Worm (Caenorhabditis elegans) whole organism, L4 larva: ENCODE measurements around the gene ZK822.1.
A peak's percentile ranks its signal among the peaks of the same experiment; 100 is the strongest.

Experiments
- F26F4.8 ChIP-seq: fragments of 200-800 bp; sonication (Bioruptor generic); conservative IDR thresholded peaks from 2 replicates; pipeline ENCODE4 v1.3.6; 2022; ENCODE audit warnings: missing genetic modification characterization, missing compliant biosample characterization
- F44E2.7 ChIP-seq: fragments of 200-800 bp; sonication (Bioruptor generic); IDR thresholded peaks from 2 replicates; pipeline ENCODE4 v2.1.2; 2022; ENCODE audit warnings: missing genetic modification characterization, missing compliant biosample characterization
- F49E8.2 ChIP-seq: sonication (generic microtip); optimal IDR thresholded peaks from 2 replicates; lab custom pipeline; 2016; ENCODE audit warnings: missing compliant biosample characterization, mild to moderate bottlenecking, missing genetic modification characterization, borderline replicate concordance
- Y5F2A.4 ChIP-seq: fragments of 200-800 bp; sonication (Bioruptor generic); optimal IDR thresholded peaks from 2 replicates; lab custom pipeline; 2018; ENCODE audit warnings: mild to moderate bottlenecking, missing genetic modification characterization, missing compliant biosample characterization
- Y75B8A.6 ChIP-seq: fragments of 200-800 bp; sonication (Bioruptor generic); IDR thresholded peaks from 2 replicates; pipeline ENCODE4 v1.3.6; 2022; ENCODE audit warnings: missing genetic modification reagents, missing genetic modification characterization, missing compliant biosample characterization
- aha-1 ChIP-seq: fragments of 150-350 bp; peaks from one replicate; lab custom pipeline; 2014; ENCODE audit warnings: missing biosample characterization, missing genetic modification characterization
- aly-2 ChIP-seq: sonication (generic microtip); optimal IDR thresholded peaks from 2 replicates; lab custom pipeline; 2018; ENCODE audit warnings: missing biosample characterization, missing genetic modification characterization
- arid-1 ChIP-seq: fragments of 200-800 bp; sonication (Bioruptor generic); conservative IDR thresholded peaks from 2 replicates; pipeline ENCODE4 v1.3.6; 2022; ENCODE audit warnings: missing genetic modification reagents, missing genetic modification characterization, missing compliant biosample characterization
- ceh-32 ChIP-seq: sonication (generic microtip); optimal IDR thresholded peaks from 2 replicates; lab custom pipeline; 2016; ENCODE audit warnings: mild to moderate bottlenecking, missing genetic modification characterization, missing compliant biosample characterization; ENCODE audit not compliant: poor library complexity
- ceh-44 ChIP-seq: fragments of 200-800 bp; sonication (Bioruptor generic); IDR thresholded peaks from 2 replicates; pipeline ENCODE4 v1.3.6; 2022; ENCODE audit warnings: missing genetic modification reagents, missing genetic modification characterization, missing compliant biosample characterization
- ctbp-1 ChIP-seq: fragments of 200-800 bp; sonication (Bioruptor generic); IDR thresholded peaks from 2 replicates; pipeline ENCODE4 v1.3.6; 2022; ENCODE audit warnings: missing genetic modification reagents, missing genetic modification characterization, missing compliant biosample characterization
- daf-12 ChIP-seq: fragments of 150-350 bp; optimal IDR thresholded peaks from 2 replicates; lab custom pipeline; 2014; ENCODE audit warnings: missing biosample characterization, missing genetic modification reagents, missing genetic modification characterization
- daf-16 ChIP-seq, 3 experiments: sonication (generic microtip); optimal IDR thresholded peaks; 2 replicates each; lab custom pipeline; 2016 to 2017; ENCODE audit warnings: missing genetic modification characterization in 3 of 3, missing genetic modification reagents in 3 of 3, mild to moderate bottlenecking in 2 of 3, missing compliant biosample characterization in 2 of 3, missing biosample characterization in 1 of 3, moderate library complexity in 1 of 3
- dmd-9 ChIP-seq: fragments of 200-800 bp; sonication (Bioruptor generic); IDR thresholded peaks from 2 replicates; pipeline ENCODE4 v1.3.6; 2022; ENCODE audit warnings: missing genetic modification reagents, missing genetic modification characterization, missing compliant biosample characterization
- dve-1 ChIP-seq: sonication (generic microtip); optimal IDR thresholded peaks from 2 replicates; lab custom pipeline; 2017; ENCODE audit warnings: antibody characterized with exemption, mild to moderate bottlenecking, missing genetic modification characterization, missing compliant biosample characterization; ENCODE audit not compliant: insufficient read depth
- fkh-10 ChIP-seq: fragments of 150-350 bp; optimal IDR thresholded peaks from 2 replicates; lab custom pipeline; 2014; ENCODE audit warnings: missing biosample characterization, missing genetic modification reagents, missing genetic modification characterization
- gei-8 ChIP-seq: fragments of 200-800 bp; sonication (Bioruptor generic); optimal IDR thresholded peaks from 2 replicates; lab custom pipeline; 2018; ENCODE audit warnings: mild to moderate bottlenecking, missing genetic modification characterization, missing compliant biosample characterization
- hif-1 ChIP-seq, 2 experiments: sonication (generic microtip); optimal IDR thresholded peaks; 2 replicates each; lab custom pipeline; 2016 to 2017; ENCODE audit warnings: missing compliant biosample characterization in 2 of 2, missing genetic modification characterization in 2 of 2, missing genetic modification reagents in 2 of 2, missing genotype in 2 of 2, mild to moderate bottlenecking in 1 of 2
- hlh-30 ChIP-seq: sonication (generic microtip); optimal IDR thresholded peaks from 2 replicates; lab custom pipeline; 2017; ENCODE audit warnings: antibody characterized with exemption, mild to moderate bottlenecking, missing genetic modification characterization, missing compliant biosample characterization; ENCODE audit not compliant: insufficient read depth
- lin-1 ChIP-seq: fragments of 200-800 bp; sonication (Bioruptor generic); IDR thresholded peaks from 2 replicates; pipeline ENCODE4 v1.3.6; 2022; ENCODE audit warnings: missing genetic modification reagents, missing genetic modification characterization, missing compliant biosample characterization
- lin-13 ChIP-seq: fragments of 150-350 bp; optimal IDR thresholded peaks from 2 replicates; lab custom pipeline; 2014; ENCODE audit warnings: missing biosample characterization, missing genetic modification reagents, missing genetic modification characterization
- lin-15B ChIP-seq: fragments of 150-350 bp; sonication (generic microtip); optimal IDR thresholded peaks from 3 replicates; lab custom pipeline; 2014; ENCODE audit warnings: missing biosample characterization, missing genetic modification characterization
- lin-29 ChIP-seq: fragments of 200-800 bp; sonication (Bioruptor generic); IDR thresholded peaks from 2 replicates; pipeline ENCODE4 v1.3.6; 2022; ENCODE audit warnings: missing genetic modification reagents, missing genetic modification characterization, missing compliant biosample characterization
- lir-3 ChIP-seq: sonication (generic microtip); optimal IDR thresholded peaks from 2 replicates; lab custom pipeline; 2016; ENCODE audit warnings: mild to moderate bottlenecking, missing genetic modification characterization, missing compliant biosample characterization
- madf-5 ChIP-seq, 2 experiments: fragments of 200-800 bp; sonication (Bioruptor generic); IDR thresholded peaks; 2 replicates each; pipeline ENCODE4 v1.3.6; 2022; ENCODE audit warnings: missing compliant biosample characterization in 2 of 2, missing genetic modification characterization in 2 of 2
- mdl-1 ChIP-seq, 2 experiments: fragments of 150-350 bp in 1 of 2; sonication (generic microtip) in 1 of 2; optimal IDR thresholded peaks; 2 replicates each; lab custom pipeline; 2014 to 2017; ENCODE audit warnings: missing biosample characterization in 2 of 2, missing genetic modification characterization in 2 of 2
- mdt-29 ChIP-seq: fragments of 200-800 bp; sonication (Bioruptor generic); IDR thresholded peaks from 2 replicates; pipeline ENCODE4 v1.3.6; 2022; ENCODE audit warnings: missing genetic modification reagents, missing genetic modification characterization, missing compliant biosample characterization
- mep-1 ChIP-seq: fragments of 150-350 bp; sonication (generic microtip); optimal IDR thresholded peaks from 3 replicates; lab custom pipeline; 2014; ENCODE audit warnings: missing biosample characterization, missing genetic modification characterization
- mxl-3 ChIP-seq: fragments of 200-800 bp; sonication (Bioruptor generic); optimal IDR thresholded peaks from 2 replicates; lab custom pipeline; 2018; ENCODE audit warnings: mild to moderate bottlenecking, missing genetic modification characterization, missing compliant biosample characterization
- nhr-10 ChIP-seq: fragments of 150-350 bp; optimal IDR thresholded peaks from 2 replicates; lab custom pipeline; 2014; ENCODE audit warnings: missing biosample characterization, missing genetic modification characterization
- nhr-11 ChIP-seq: fragments of 150-350 bp; optimal IDR thresholded peaks from 2 replicates; lab custom pipeline; 2014; ENCODE audit warnings: missing biosample characterization, missing genetic modification characterization
- nhr-111 ChIP-seq: fragments of 200-800 bp; sonication (Bioruptor generic); optimal IDR thresholded peaks from 2 replicates; lab custom pipeline; 2018; ENCODE audit warnings: mild to moderate bottlenecking, missing genetic modification characterization, missing compliant biosample characterization
- nhr-237 ChIP-seq: sonication (generic microtip); optimal IDR thresholded peaks from 2 replicates; lab custom pipeline; 2017; ENCODE audit warnings: missing biosample characterization, missing genetic modification characterization
- nhr-28 ChIP-seq: fragments of 150-350 bp; optimal IDR thresholded peaks from 2 replicates; lab custom pipeline; 2014; ENCODE audit warnings: missing biosample characterization, missing genetic modification characterization
- nhr-48 ChIP-seq: sonication (generic microtip); optimal IDR thresholded peaks from 2 replicates; lab custom pipeline; 2016; ENCODE audit warnings: mild to moderate bottlenecking, missing genetic modification characterization, missing compliant biosample characterization
- nhr-6 ChIP-seq: fragments of 150-350 bp; optimal IDR thresholded peaks from 2 replicates; lab custom pipeline; 2014; ENCODE audit warnings: missing biosample characterization, missing genetic modification characterization
- pha-4 ChIP-seq, 2 experiments: fragments of 150-350 bp in 1 of 2; fragments of 200-800 bp in 1 of 2; sonication (Bioruptor generic) in 1 of 2; IDR thresholded peaks in 1 of 2; optimal IDR thresholded peaks in 1 of 2; 2 replicates each; pipeline versions ENCODE4 v1.3.6 to Lab custom; 2014 to 2022; ENCODE audit warnings: missing genetic modification characterization in 2 of 2, missing genetic modification reagents in 2 of 2, missing biosample characterization in 1 of 2, missing compliant biosample characterization in 1 of 2
- saeg-2 ChIP-seq: fragments of 200-800 bp; sonication (Bioruptor generic); IDR thresholded peaks from 2 replicates; pipeline ENCODE4 v1.3.6; 2022; ENCODE audit warnings: missing genetic modification reagents, missing genetic modification characterization, missing compliant biosample characterization
- sdz-12 ChIP-seq: fragments of 200-800 bp; sonication (Bioruptor generic); optimal IDR thresholded peaks from 2 replicates; lab custom pipeline; 2018; ENCODE audit warnings: mild to moderate bottlenecking, missing genetic modification characterization, missing compliant biosample characterization
- set-16 ChIP-seq: fragments of 200-800 bp; sonication (Bioruptor generic); IDR thresholded peaks from 2 replicates; pipeline ENCODE4 v1.3.6; 2022; ENCODE audit warnings: missing genetic modification reagents, missing genetic modification characterization, missing compliant biosample characterization
- skn-1 ChIP-seq: fragments of 150-350 bp; optimal IDR thresholded peaks from 2 replicates; lab custom pipeline; 2014; ENCODE audit warnings: missing biosample characterization, missing genetic modification characterization
- snpc-1.2 ChIP-seq: fragments of 200-800 bp; sonication (Bioruptor generic); IDR thresholded peaks from 2 replicates; pipeline ENCODE4 v1.3.6; 2022; ENCODE audit warnings: missing genetic modification reagents, missing genetic modification characterization, missing compliant biosample characterization
- spr-1 ChIP-seq: sonication (generic microtip); optimal IDR thresholded peaks from 2 replicates; lab custom pipeline; 2016; ENCODE audit warnings: mild to moderate bottlenecking, missing genetic modification characterization, missing compliant biosample characterization
- tag-97 ChIP-seq: fragments of 200-800 bp; sonication (Bioruptor generic); IDR thresholded peaks from 2 replicates; pipeline ENCODE4 v1.3.6; 2022; ENCODE audit warnings: missing genetic modification characterization, missing compliant biosample characterization
- unc-62 ChIP-seq, 3 experiments: fragments of 150-350 bp in 1 of 3; sonication (generic microtip); optimal IDR thresholded peaks in 2 of 3; peaks in 1 of 3; 1 replicate in 1 of 3; 2 replicates in 2 of 3; lab custom pipeline; 2014 to 2017; ENCODE audit warnings: missing biosample characterization in 3 of 3, missing genetic modification characterization in 3 of 3, missing genetic modification reagents in 3 of 3, missing genotype in 1 of 3
- vab-7 ChIP-seq: fragments of 200-800 bp; sonication (Bioruptor generic); IDR thresholded peaks from 2 replicates; pipeline ENCODE4 v1.3.6; 2022; ENCODE audit warnings: missing genetic modification reagents, missing genetic modification characterization, missing compliant biosample characterization
- zag-1 ChIP-seq: fragments of 150-350 bp; optimal IDR thresholded peaks from 2 replicates; lab custom pipeline; 2014; ENCODE audit warnings: missing biosample characterization, missing genetic modification characterization
- zip-11 ChIP-seq: fragments of 200-800 bp; sonication (Bioruptor generic); IDR thresholded peaks from 2 replicates; pipeline ENCODE4 v1.3.6; 2022; ENCODE audit warnings: missing genetic modification characterization, missing compliant biosample characterization

Gene ZK822.1

DNA sequence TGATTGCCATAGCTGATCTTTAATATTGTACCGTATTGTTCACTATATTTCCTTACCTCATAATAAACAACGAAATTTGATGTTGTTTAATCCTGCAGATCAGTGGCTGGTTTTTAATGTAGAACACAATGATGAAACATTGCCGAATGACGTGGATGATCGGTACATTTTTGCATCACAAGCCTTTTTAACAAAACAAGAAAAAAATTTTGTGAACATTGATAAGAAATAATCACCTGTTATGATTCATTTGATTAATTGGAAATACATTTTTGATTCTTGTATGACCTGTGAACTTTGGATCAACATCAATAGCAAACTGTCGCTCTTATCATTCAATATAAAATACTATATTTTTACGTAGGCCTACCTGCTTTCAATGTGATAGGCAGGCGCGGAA lies 19.1 kb downstream of the ZK822.1 start (continued):
- no peak for TF ChIP-seq pha-4 (GFP tag; IDR thresholded peaks at IDR 0.05; lab: Robert Waterston, UW)
- TF ChIP-seq pha-4 (tag; optimal IDR thresholded peaks at IDR 0.05; lab: Kevin White, UChicago) = no peak
- no peak for TF ChIP-seq mdt-29 (GFP tag; lab: Robert Waterston, UW)
- peak; percentile 27 for TF ChIP-seq dve-1 (tag; lab: Kevin White, UChicago)
- no peak for TF ChIP-seq hif-1 (tag; optimal IDR thresholded peaks at IDR 0.05; lab: Kevin White, UChicago)
- TF ChIP-seq aha-1 (tag; lab: Kevin White, UChicago) = peak; percentile 55
- TF ChIP-seq nhr-28 (tag; lab: Kevin White, UChicago) = peak; percentile 8
- no peak for TF ChIP-seq Y75B8A.6 (GFP tag; lab: Robert Waterston, UW)
- TF ChIP-seq gei-8 (GFP tag; lab: Kevin White, UChicago) = no peak
- no peak for TF ChIP-seq ceh-44
- TF ChIP-seq zip-11 (GFP tag; lab: Robert Waterston, UW) = no peak
- no peak for TF ChIP-seq nhr-111 (GFP tag; lab: Kevin White, UChicago)
- no peak for TF ChIP-seq F26F4.8
- no peak for TF ChIP-seq tag-97
- TF ChIP-seq nhr-10 (tag; lab: Kevin White, UChicago) = no peak
- no peak for TF ChIP-seq daf-12
- no peak for TF ChIP-seq Y5F2A.4 (GFP tag; lab: Kevin White, UChicago)
- no peak for TF ChIP-seq snpc-1.2 (GFP tag; lab: Robert Waterston, UW)
- peak; percentile 33 for TF ChIP-seq hlh-30 (tag; lab: Kevin White, UChicago)
- TF ChIP-seq nhr-48 (tag; lab: Kevin White, UChicago) = peak; percentile 10
- TF ChIP-seq F49E8.2 (tag; lab: Kevin White, UChicago) = no peak
- TF ChIP-seq mep-1 (tag; lab: Kevin White, UChicago) = peak; percentile 34

DNA sequence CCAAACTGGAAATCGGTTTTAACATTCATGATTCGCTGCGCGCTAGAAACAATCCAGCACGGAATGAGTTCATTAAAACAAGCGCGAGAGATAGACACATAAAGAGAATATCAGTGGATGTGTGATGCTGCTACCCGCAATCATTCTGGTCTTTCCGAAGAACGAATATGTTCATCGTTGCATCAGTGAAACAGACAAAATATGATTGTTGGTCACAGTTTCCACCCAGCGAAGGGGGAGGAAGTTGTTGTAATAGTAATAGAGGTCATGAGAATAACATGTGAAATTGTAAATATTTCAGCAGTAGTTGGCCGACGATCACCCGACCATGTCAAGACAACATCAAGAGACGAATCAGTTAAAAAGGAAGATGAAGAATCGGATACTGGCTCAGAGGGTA lies 20.7 kb downstream of the ZK822.1 start:
- TF ChIP-seq lir-3 = no peak
- TF ChIP-seq spr-1 (tag; lab: Kevin White, UChicago) = no peak
- peak; percentile 62 for TF ChIP-seq hlh-30 (tag; lab: Kevin White, UChicago)
- TF ChIP-seq mdl-1 (tag; optimal IDR thresholded peaks at IDR 0.05; lab: Kevin White, UChicago) = peak in 1 of 2 experiments; percentile 70
- no peak for TF ChIP-seq mdt-29 (GFP tag; lab: Robert Waterston, UW)
- no peak for TF ChIP-seq madf-5 (GFP tag; IDR thresholded peaks at IDR 0.05; lab: Robert Waterston, UW)
- TF ChIP-seq daf-16 (GFP tag; optimal IDR thresholded peaks at IDR 0.05; lab: Kevin White, UChicago) = no peak
- no peak for TF ChIP-seq daf-16 (tag; optimal IDR thresholded peaks at IDR 0.05; lab: Kevin White, UChicago)
- no peak for TF ChIP-seq lin-13 (GFP tag; lab: Kevin White, UChicago)
- no peak for TF ChIP-seq dmd-9 (GFP tag; lab: Robert Waterston, UW)
- TF ChIP-seq lin-29 (GFP tag; lab: Robert Waterston, UW) = no peak
- peak; percentile 11 for TF ChIP-seq mxl-3 (GFP tag; lab: Kevin White, UChicago)
- TF ChIP-seq set-16 (GFP tag; lab: Robert Waterston, UW) = no peak
- peak; percentile 48 for TF ChIP-seq nhr-48 (tag; lab: Kevin White, UChicago)
- TF ChIP-seq F44E2.7 (GFP tag; lab: Robert Waterston, UW) = no peak
- no peak for TF ChIP-seq lin-15B (tag; lab: Kevin White, UChicago)
- no peak for TF ChIP-seq ceh-32 (tag; lab: Kevin White, UChicago)
- TF ChIP-seq aly-2 (tag; lab: Kevin White, UChicago) = no peak
- no peak for TF ChIP-seq zag-1 (tag; lab: Kevin White, UChicago)
- TF ChIP-seq saeg-2 = no peak
- TF ChIP-seq lin-1 (GFP tag; lab: Robert Waterston, UW) = no peak
- no peak for TF ChIP-seq nhr-11 (tag; lab: Kevin White, UChicago)
- no peak for TF ChIP-seq Y5F2A.4 (GFP tag; lab: Kevin White, UChicago)
- TF ChIP-seq skn-1 (tag; lab: Kevin White, UChicago) = no peak
- TF ChIP-seq sdz-12 (GFP tag; lab: Kevin White, UChicago) = no peak
- peak; percentile 34 for TF ChIP-seq nhr-10 (tag; lab: Kevin White, UChicago)
- no peak for TF ChIP-seq vab-7 (GFP tag; lab: Robert Waterston, UW)
- no peak for TF ChIP-seq nhr-237 (tag; lab: Kevin White, UChicago)
- no peak for TF ChIP-seq ctbp-1 (GFP tag; lab: Robert Waterston, UW)
- TF ChIP-seq arid-1 = no peak
- TF ChIP-seq nhr-6 = no peak
- no peak for TF ChIP-seq gei-8 (GFP tag; lab: Kevin White, UChicago)
- TF ChIP-seq fkh-10 (GFP tag; lab: Kevin White, UChicago) = no peak
- no peak for TF ChIP-seq unc-62 (GFP tag; optimal IDR thresholded peaks at IDR 0.05 in 1 of 2; lab: Kevin White, UChicago)
- TF ChIP-seq unc-62 (tag; optimal IDR thresholded peaks at IDR 0.05; lab: Kevin White, UChicago) = no peak
